Fruit fly (Drosophila melanogaster) whole organism, wandering third instar larva: ENCODE measurements around the gene Obp22a.

ENCODE experiments used
- OdsH ChIP-seq: fragments of 200-800 bp; sonication (Bioruptor generic); optimal IDR thresholded peaks from 2 replicates; lab custom pipeline; 2016; ENCODE audit warnings: missing biosample characterization, mild to moderate bottlenecking, missing genetic modification characterization
- Vsx2 ChIP-seq: fragments of 200-300, 225-300 bp; sonication (Bioruptor generic); optimal IDR thresholded peaks from 2 replicates; lab custom pipeline; 2018; ENCODE audit warnings: missing biosample characterization, missing genetic modification characterization; ENCODE audit not compliant: partially characterized antibody
- dl ChIP-seq, 2 experiments: fragments of 175-275, 200-275 bp in 1 of 2; fragments of 200-275 bp in 1 of 2; sonication (Bioruptor generic); optimal IDR thresholded peaks; lab custom pipeline; 2018; ENCODE audit warnings: mild to moderate bottlenecking in 2 of 2, missing biosample characterization in 2 of 2, missing genetic modification characterization in 2 of 2, moderate library complexity in 2 of 2; ENCODE audit not compliant: partially characterized antibody in 2 of 2, insufficient read depth in 1 of 2
- ey ChIP-seq: fragments of 200-800 bp; sonication (Bioruptor generic); optimal IDR thresholded peaks from 2 replicates; lab custom pipeline; 2016; ENCODE audit warnings: missing biosample characterization, missing genetic modification characterization
- foxo ChIP-seq, 2 experiments: fragments of 200-800 bp; sonication (Bioruptor generic); optimal IDR thresholded peaks; 2 replicates in 1 of 2; 3 replicates in 1 of 2; lab custom pipeline; 2016 to 2017; ENCODE audit warnings: missing biosample characterization in 2 of 2, missing genetic modification characterization in 2 of 2
- pan ChIP-seq: fragments of >200 bp; optimal IDR thresholded peaks from 2 replicates; lab custom pipeline; 2017
- psq ChIP-seq: fragments of 200-800 bp; sonication (Bioruptor generic); optimal IDR thresholded peaks from 3 replicates; lab custom pipeline; 2017; ENCODE audit warnings: missing biosample characterization, mild to moderate bottlenecking, missing genetic modification characterization, moderate library complexity
- sv ChIP-seq: fragments of 200-800 bp; sonication (Bioruptor generic); optimal IDR thresholded peaks from 3 replicates; lab custom pipeline; 2016; ENCODE audit warnings: missing biosample characterization, missing genetic modification characterization

DNA sequence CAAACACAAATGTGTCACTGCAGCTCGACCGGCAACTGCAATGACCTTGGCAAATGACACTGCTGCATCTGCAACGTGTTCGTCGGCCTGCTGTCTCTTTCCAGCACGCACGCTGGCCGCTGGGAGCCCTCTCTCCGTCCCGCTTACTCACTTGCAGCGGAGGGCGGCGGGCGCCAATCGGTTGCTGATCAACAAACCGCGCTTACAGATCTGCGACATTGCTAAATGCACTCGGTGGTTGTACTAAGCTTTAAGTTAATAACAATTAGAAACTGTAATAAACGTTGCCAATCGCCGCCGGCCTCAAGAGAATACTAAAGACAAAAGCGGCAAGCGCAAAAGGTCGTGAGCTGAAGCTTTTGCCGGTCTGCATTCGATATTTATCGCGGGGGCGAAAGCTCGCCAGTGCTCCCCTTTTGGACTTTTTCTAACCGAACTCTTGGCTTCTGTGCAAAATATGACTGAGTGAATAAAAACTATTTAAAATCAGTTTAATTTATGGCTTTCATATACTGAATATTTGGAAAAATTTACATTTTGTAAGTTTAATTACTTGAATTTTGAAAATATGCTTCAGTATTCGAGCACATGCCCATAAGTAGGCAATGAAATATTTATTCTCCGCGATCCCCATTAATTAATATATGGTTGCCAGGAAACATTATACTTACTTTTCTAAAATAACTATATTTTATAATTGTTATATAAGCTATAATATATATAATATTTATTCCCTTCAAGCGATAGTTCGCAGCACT is 4.3 kb downstream of the Obp22a start, which contains the start of gene Got2:
- TF ChIP-seq OdsH (GFP tag; lab: Kevin White, UChicago) (peak; percentile 34), dl (GFP tag; optimal IDR thresholded peaks at IDR 0.05; lab: Kevin White, UChicago; ENCODE audit: insufficient read depth in 1 of 2, partially characterized antibody in 2 of 2) (no peak), foxo (GFP tag; optimal IDR thresholded peaks at IDR 0.05; lab: Kevin White, UChicago) (peak in 1 of 2 experiments; percentile 35), psq (GFP tag; lab: Kevin White, UChicago) (peak; percentile 26), pan (lab: Kevin White, UChicago) (no peak), sv (no peak), Vsx2 (GFP tag; lab: Kevin White, UChicago) (no peak), ey (GFP tag; lab: Kevin White, UChicago) (no peak)
